Fruit fly (Drosophila melanogaster): Measurements from ENCODE around the gene CG8750.

CG8750 gene

dm6 chr3L:13842917-13843316, at the start of gene CG8750:
Gene CG8750 (minus strand): TSS chr3L:13843017.
- TF ChIP-seq jim (GFP tag; optimal IDR thresholded peaks at IDR 0.05) (no peak), woc (GFP tag; optimal IDR thresholded peaks at IDR 0.05) (no peak), CrebA (GFP tag; optimal IDR thresholded peaks at IDR 0.05; ENCODE audit: borderline replicate concordance) (no peak), sv (GFP tag; optimal IDR thresholded peaks at IDR 0.05) (no peak), tai (GFP tag; optimal IDR thresholded peaks at IDR 0.05) (no peak), N (GFP tag; optimal IDR thresholded peaks at IDR 0.05) (no peak), h (GFP tag; optimal IDR thresholded peaks at IDR 0.05) (no peak), Rel (GFP tag; optimal IDR thresholded peaks at IDR 0.05) (no peak), Rel (tag; optimal IDR thresholded peaks at IDR 0.05) (no peak), rgr (GFP tag; optimal IDR thresholded peaks at IDR 0.05) (no peak), Abd-B (GFP tag; optimal IDR thresholded peaks at IDR 0.05) (no peak), dl (GFP tag; optimal IDR thresholded peaks at IDR 0.05; ENCODE audit: insufficient read depth in 1 of 2, partially characterized antibody in 2 of 2) (no peak), dsf (GFP tag; optimal IDR thresholded peaks at IDR 0.05; ENCODE audit: borderline replicate concordance) (no peak), sage (GFP tag; optimal IDR thresholded peaks at IDR 0.05) (no peak), Myc (optimal IDR thresholded peaks at IDR 0.05) (no peak), Jra (GFP tag; optimal IDR thresholded peaks at IDR 0.05) (no peak), br (GFP tag; optimal IDR thresholded peaks at IDR 0.05) (no peak)

- TF ChIP-seq Dfd (GFP tag; optimal IDR thresholded peaks at IDR 0.05) (peak; percentile 82), lola (GFP tag; optimal IDR thresholded peaks at IDR 0.05) (no peak), foxo (GFP tag; optimal IDR thresholded peaks at IDR 0.05) (no peak), sage (GFP tag; optimal IDR thresholded peaks at IDR 0.05) (no peak), Hnf4 (GFP tag; optimal IDR thresholded peaks at IDR 0.05) (no peak), OdsH (GFP tag; optimal IDR thresholded peaks at IDR 0.05) (no peak), rgr (GFP tag; optimal IDR thresholded peaks at IDR 0.05) (no peak), GATAd (GFP tag; optimal IDR thresholded peaks at IDR 0.05) (no peak)
Observed at dm6 chr3L:13887092-13887491, 44.3 kb upstream of the CG8750 start.

dm6 chr3L:13884460-13885056, 41.7 kb upstream of the CG8750 start:
- TF ChIP-seq Hr78 (GFP tag; optimal IDR thresholded peaks at IDR 0.05) (no peak), CrebA (GFP tag; optimal IDR thresholded peaks at IDR 0.05; ENCODE audit: borderline replicate concordance) (no peak), ey (GFP tag; optimal IDR thresholded peaks at IDR 0.05) (no peak), psq (GFP tag; optimal IDR thresholded peaks at IDR 0.05) (no peak), Hnf4 (GFP tag; optimal IDR thresholded peaks at IDR 0.05) (no peak), sage (GFP tag; optimal IDR thresholded peaks at IDR 0.05) (no peak), Abd-B (GFP tag; optimal IDR thresholded peaks at IDR 0.05) (no peak), OdsH (GFP tag; optimal IDR thresholded peaks at IDR 0.05) (no peak), fru (GFP tag; optimal IDR thresholded peaks at IDR 0.05) (no peak), foxo (GFP tag; optimal IDR thresholded peaks at IDR 0.05) (no peak)

- TF ChIP-seq Dfd (GFP tag; optimal IDR thresholded peaks at IDR 0.05) (peak; percentile 27), ey (GFP tag; optimal IDR thresholded peaks at IDR 0.05) (no peak), jim (GFP tag; optimal IDR thresholded peaks at IDR 0.05) (no peak), dsf (GFP tag; optimal IDR thresholded peaks at IDR 0.05; ENCODE audit: borderline replicate concordance) (no peak), dl (GFP tag; optimal IDR thresholded peaks at IDR 0.05; ENCODE audit: insufficient read depth in 1 of 2, partially characterized antibody in 2 of 2) (no peak)
Observed at dm6 chr3L:13882532-13882931, 39.7 kb upstream of the CG8750 start.

- TF ChIP-seq OdsH (GFP tag; optimal IDR thresholded peaks at IDR 0.05) = no peak
- no peak for TF ChIP-seq Dif (GFP tag; optimal IDR thresholded peaks at IDR 0.05; ENCODE audit: partially characterized antibody)
- TF ChIP-seq Dfd (GFP tag; optimal IDR thresholded peaks at IDR 0.05) = no peak
- TF ChIP-seq Vsx2 (GFP tag; optimal IDR thresholded peaks at IDR 0.05; ENCODE audit: partially characterized antibody) = no peak
- TF ChIP-seq CG9705 (GFP tag; optimal IDR thresholded peaks at IDR 0.05) = no peak
- no peak for TF ChIP-seq Mio (GFP tag; optimal IDR thresholded peaks at IDR 0.05)
- no peak for TF ChIP-seq sage (GFP tag; optimal IDR thresholded peaks at IDR 0.05)
- TF ChIP-seq ey (GFP tag; optimal IDR thresholded peaks at IDR 0.05) = no peak
- TF ChIP-seq dmrt93B (GFP tag; optimal IDR thresholded peaks at IDR 0.05) = no peak
- TF ChIP-seq CG32264 (GFP tag; optimal IDR thresholded peaks at IDR 0.05) = no peak
- no peak for TF ChIP-seq lola (GFP tag; optimal IDR thresholded peaks at IDR 0.05)
Observed at dm6 chr3L:13881555-13881954, 38.7 kb upstream of the CG8750 start.

Data from whole organism, wandering third instar larva.